Worm (Caenorhabditis elegans): Measurements from ENCODE around the gene F23B2.7.

DNA sequence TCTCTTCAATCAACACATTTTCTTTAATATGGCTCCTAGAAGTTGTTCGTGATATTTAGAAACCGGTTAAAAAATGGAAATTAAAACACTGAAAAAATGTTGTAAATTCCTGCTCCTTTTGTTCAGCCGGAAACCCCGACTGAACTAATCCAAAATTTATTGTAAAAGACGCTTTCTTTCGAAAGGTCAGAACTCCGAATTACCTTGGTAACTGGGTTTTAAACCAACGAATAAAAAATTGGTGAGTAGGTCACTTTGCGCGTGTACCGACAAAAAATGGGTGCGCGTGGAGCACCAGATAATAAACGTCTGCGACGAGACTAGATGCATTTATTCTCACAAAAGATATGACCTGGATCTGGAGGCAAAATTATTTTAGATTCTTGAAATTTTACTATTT is 19.7 kb upstream of the F23B2.7 start:
- no peak for TF ChIP-seq pha-4 (GFP tag; IDR thresholded peaks at IDR 0.05)
- TF ChIP-seq pha-4 (tag; optimal IDR thresholded peaks at IDR 0.05): no peak
- TF ChIP-seq mep-1 (tag; optimal IDR thresholded peaks at IDR 0.05): no peak
- TF ChIP-seq ztf-11 (tag; optimal IDR thresholded peaks at IDR 0.05): no peak
- no peak for TF ChIP-seq mdl-1 (tag; optimal IDR thresholded peaks at IDR 0.05)
- no peak for TF ChIP-seq hif-1 (tag; optimal IDR thresholded peaks at IDR 0.05)
- TF ChIP-seq unc-62 (GFP tag; optimal IDR thresholded peaks at IDR 0.05 in 1 of 2): no peak
- no peak for TF ChIP-seq unc-62 (tag; optimal IDR thresholded peaks at IDR 0.05)
- TF ChIP-seq skn-1 (tag; optimal IDR thresholded peaks at IDR 0.05): no peak
- no peak for TF ChIP-seq ceh-44 (GFP tag; IDR thresholded peaks at IDR 0.05)
